Worm (Caenorhabditis elegans) whole organism, late embryonic: ENCODE measurements around the gene F53F8.5.

Experiments used
- K02D7.2 ChIP-seq: sonication (generic microtip); optimal IDR thresholded peaks from 2 replicates; lab custom pipeline; 2017; ENCODE audit warnings: mild to moderate bottlenecking, missing genetic modification characterization, missing compliant biosample characterization
- ahr-1 ChIP-seq: sonication (generic microtip); optimal IDR thresholded peaks from 2 replicates; lab custom pipeline; 2016; ENCODE audit warnings: missing genetic modification characterization, missing compliant biosample characterization
- ceh-45 ChIP-seq: fragments of 200-800 bp; sonication (Bioruptor generic); IDR thresholded peaks from 2 replicates; pipeline ENCODE4 v1.3.6; 2022; ENCODE audit warnings: missing genetic modification reagents, missing genetic modification characterization, missing compliant biosample characterization
- ceh-6 ChIP-seq: fragments of 200-800 bp; sonication (Bioruptor generic); optimal IDR thresholded peaks from 2 replicates; lab custom pipeline; 2018; ENCODE audit warnings: mild to moderate bottlenecking, missing genetic modification characterization, missing compliant biosample characterization
- ceh-9 ChIP-seq: sonication (generic microtip); optimal IDR thresholded peaks from 2 replicates; lab custom pipeline; 2016; ENCODE audit warnings: mild to moderate bottlenecking, missing genetic modification characterization, inconsistent platforms, missing compliant biosample characterization
- elt-2 ChIP-seq: sonication (generic microtip); optimal IDR thresholded peaks from 2 replicates; lab custom pipeline; 2016; ENCODE audit warnings: missing genetic modification reagents, missing genetic modification characterization, missing compliant biosample characterization
- fax-1 ChIP-seq: sonication (generic microtip); optimal IDR thresholded peaks from 2 replicates; lab custom pipeline; 2016; ENCODE audit warnings: missing genotype, missing genetic modification characterization, missing compliant biosample characterization
- fkh-10 ChIP-seq: fragments of 150-350 bp; optimal IDR thresholded peaks from 2 replicates; lab custom pipeline; 2014; ENCODE audit warnings: missing biosample characterization, missing genetic modification reagents, missing genetic modification characterization
- mec-3 ChIP-seq: sonication (generic microtip); optimal IDR thresholded peaks from 2 replicates; lab custom pipeline; 2016; ENCODE audit warnings: borderline replicate concordance, missing genetic modification characterization, missing compliant biosample characterization
- odd-2 ChIP-seq: sonication (generic microtip); optimal IDR thresholded peaks from 2 replicates; lab custom pipeline; 2017; ENCODE audit warnings: antibody characterized with exemption, mild to moderate bottlenecking, missing genetic modification characterization, missing compliant biosample characterization
- syd-9 ChIP-seq: sonication (generic microtip); optimal IDR thresholded peaks from 2 replicates; lab custom pipeline; 2016; ENCODE audit warnings: mild to moderate bottlenecking, missing genetic modification characterization, moderate library complexity, missing compliant biosample characterization

ce11 chrV:20731787-20732186 lies 27.9 kb upstream of the F53F8.5 start, which contains the start of gene srxa-1:
- TF ChIP-seq syd-9 (tag; lab: Kevin White, UChicago) (no peak), fkh-10 (no peak), ahr-1 (tag; lab: Kevin White, UChicago) (no peak), fax-1 (tag; lab: Kevin White, UChicago) (no peak), ceh-45 (GFP tag; lab: Robert Waterston, UW) (no peak), ceh-6 (GFP tag; lab: Kevin White, UChicago) (no peak), odd-2 (tag; lab: Kevin White, UChicago) (no peak), mec-3 (tag; lab: Kevin White, UChicago) (no peak), K02D7.2 (tag; lab: Kevin White, UChicago) (no peak), elt-2 (no peak), ceh-9 (no peak)
